Worm (Caenorhabditis elegans) whole organism, midembryonic: ENCODE results near the gene ife-5.

ENCODE experiments used
- T22C8.4 ChIP-seq: fragments of 200-800 bp; sonication (Bioruptor generic); IDR thresholded peaks from 2 replicates; pipeline ENCODE4 v1.3.6; 2022; ENCODE audit warnings: missing genetic modification characterization, missing compliant biosample characterization
- cog-1 ChIP-seq: sonication (generic microtip); optimal IDR thresholded peaks from 2 replicates; lab custom pipeline; 2016; ENCODE audit warnings: missing genetic modification characterization, missing compliant biosample characterization
- flt-1 ChIP-seq: fragments of 200-800 bp; sonication (Bioruptor generic); IDR thresholded peaks from 2 replicates; pipeline ENCODE4 v1.3.6; 2022; ENCODE audit warnings: missing genetic modification characterization, missing compliant biosample characterization
- klf-2 ChIP-seq: fragments of 200-800 bp; sonication (Bioruptor generic); conservative IDR thresholded peaks from 2 replicates; pipeline ENCODE4 v1.3.6; 2022; ENCODE audit warnings: missing genetic modification reagents, missing genetic modification characterization, missing compliant biosample characterization
- med-1 ChIP-seq: sonication (generic microtip); optimal IDR thresholded peaks from 2 replicates; lab custom pipeline; 2017; ENCODE audit warnings: missing genetic modification characterization, mild to moderate bottlenecking, missing compliant biosample characterization, antibody characterized with exemption, missing genetic modification reagents; ENCODE audit not compliant: insufficient read depth
- ref-1 ChIP-seq: fragments of 200-800 bp; sonication (Bioruptor generic); conservative IDR thresholded peaks from 2 replicates; pipeline ENCODE4 v1.3.6; 2022; ENCODE audit warnings: missing genetic modification reagents, missing genetic modification characterization, missing compliant biosample characterization
- tab-1 ChIP-seq: fragments of 200-800 bp; sonication (Bioruptor generic); IDR thresholded peaks from 2 replicates; pipeline ENCODE4 v1.3.6; 2022; ENCODE audit warnings: missing genetic modification characterization, missing compliant biosample characterization
- ztf-23 ChIP-seq: fragments of 200-800 bp; sonication (Bioruptor generic); IDR thresholded peaks from 2 replicates; pipeline ENCODE4 v1.3.6; 2022; ENCODE audit warnings: missing genetic modification reagents, missing genetic modification characterization, missing compliant biosample characterization
- ztf-29 ChIP-seq: fragments of 200-800 bp; sonication (Bioruptor generic); IDR thresholded peaks from 2 replicates; pipeline ENCODE4 v1.3.6; 2022; ENCODE audit warnings: missing genetic modification reagents, missing genetic modification characterization, missing compliant biosample characterization

ife-5 gene

ce11 chrII:12261147-12261821, 19.2 kb upstream of the ife-5 start:
- TF ChIP-seq tab-1 (GFP tag; lab: Robert Waterston, UW), result no peak
- TF ChIP-seq flt-1 (GFP tag; lab: Robert Waterston, UW), result no peak
- no peak for TF ChIP-seq klf-2 (GFP tag; lab: Robert Waterston, UW)
- no peak for TF ChIP-seq ztf-23 (GFP tag; lab: Robert Waterston, UW)

DNA sequence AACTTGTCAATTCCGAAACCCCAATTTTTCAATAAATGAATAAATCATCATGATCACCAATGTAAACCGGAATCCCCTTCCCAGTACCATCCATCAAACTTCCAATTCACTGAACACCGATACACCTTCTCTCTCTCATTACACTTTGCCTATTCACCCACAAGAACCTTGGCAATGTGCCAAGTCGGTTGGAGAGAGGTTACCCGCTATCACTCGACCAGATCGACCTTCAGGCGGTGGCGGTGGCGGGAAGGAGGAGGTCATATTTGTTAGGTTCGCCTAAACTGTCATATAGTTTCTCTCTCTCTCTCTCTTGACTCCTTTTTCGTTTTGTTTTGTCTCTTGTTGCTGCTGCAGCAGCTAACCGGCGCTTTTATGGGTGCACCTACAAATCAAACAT, 17.9 kb upstream of the ife-5 start:
- no peak for TF ChIP-seq tab-1 (GFP tag; lab: Robert Waterston, UW)
- no peak for TF ChIP-seq ref-1 (GFP tag; lab: Robert Waterston, UW)
- TF ChIP-seq T22C8.4 (GFP tag; lab: Robert Waterston, UW), result no peak
- TF ChIP-seq flt-1 (GFP tag; lab: Robert Waterston, UW), result no peak; the same call in 1 of the 2 replicates
- no peak for TF ChIP-seq med-1 (GFP tag; lab: Kevin White, UChicago)
- TF ChIP-seq ztf-23 (GFP tag; lab: Robert Waterston, UW), result no peak
- no peak for TF ChIP-seq cog-1 (tag; lab: Kevin White, UChicago)
- TF ChIP-seq ztf-29 (GFP tag; lab: Robert Waterston, UW), result no peak
- TF ChIP-seq klf-2 (GFP tag; lab: Robert Waterston, UW), result no peak

DNA sequence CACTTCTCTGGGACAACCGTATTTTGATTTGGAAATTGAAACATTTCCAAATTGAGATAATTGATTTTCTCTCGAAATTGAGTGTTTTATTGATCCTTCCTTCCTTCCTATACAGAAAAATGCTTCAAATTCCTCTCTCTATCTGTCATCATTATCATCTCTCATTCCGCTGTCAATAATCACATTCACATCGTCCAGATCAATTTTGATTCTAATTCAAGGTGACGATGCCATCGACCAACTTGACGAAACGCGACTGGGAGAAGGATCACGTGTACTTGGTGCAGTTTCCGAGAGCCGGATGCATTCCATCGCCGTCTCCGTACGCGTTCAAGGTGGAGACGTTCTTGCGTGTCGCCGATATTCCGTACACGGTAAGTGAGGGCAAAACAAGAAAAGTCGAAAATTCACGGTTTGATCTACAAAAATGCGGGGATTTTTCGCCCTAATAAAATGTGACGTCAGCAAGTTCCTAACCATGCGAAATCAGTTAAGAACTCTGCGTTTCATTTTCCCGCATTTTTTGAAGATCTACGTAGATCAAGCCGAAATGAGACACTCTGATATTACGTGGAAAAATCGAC, 16.4 kb upstream of the ife-5 start, which contains the start of gene faxc-1:
Gene faxc-1, plus strand, starts transcription at position 222 of the 584 bp plus-strand sequence.
- no peak for TF ChIP-seq tab-1 (GFP tag; lab: Robert Waterston, UW)
- no peak for TF ChIP-seq T22C8.4 (GFP tag; lab: Robert Waterston, UW)
- no peak for TF ChIP-seq ztf-23 (GFP tag; lab: Robert Waterston, UW)
- no peak for TF ChIP-seq cog-1 (tag; lab: Kevin White, UChicago)
- no peak for TF ChIP-seq ref-1 (GFP tag; lab: Robert Waterston, UW)
- no peak for TF ChIP-seq klf-2 (GFP tag; lab: Robert Waterston, UW)
- TF ChIP-seq med-1 (GFP tag; lab: Kevin White, UChicago), result no peak
- no peak for TF ChIP-seq ztf-29 (GFP tag; lab: Robert Waterston, UW)
- no peak for TF ChIP-seq flt-1 (GFP tag; lab: Robert Waterston, UW)

DNA sequence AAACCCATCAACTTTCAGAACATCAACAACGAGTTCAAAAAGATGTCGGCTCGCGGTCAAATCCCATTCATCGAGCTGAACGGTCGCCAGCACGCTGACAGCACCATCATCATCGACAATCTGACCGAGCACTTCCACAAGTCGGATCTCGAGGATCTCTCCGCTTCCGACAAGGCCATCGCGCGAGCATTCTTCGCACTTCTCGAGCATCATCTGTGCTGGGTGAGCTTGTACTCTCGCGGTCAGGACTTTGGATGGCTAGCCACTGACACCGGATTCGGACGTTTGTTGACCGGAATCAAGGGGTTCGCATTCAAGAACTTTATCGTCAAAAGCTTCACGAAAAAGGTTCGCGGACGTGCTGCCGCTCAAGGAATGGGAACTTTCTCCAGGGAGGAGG, 15.6 kb upstream of the ife-5 start:
- TF ChIP-seq tab-1 (GFP tag; lab: Robert Waterston, UW) (no peak), ref-1 (GFP tag; lab: Robert Waterston, UW) (no peak), klf-2 (GFP tag; lab: Robert Waterston, UW) (no peak), ztf-29 (GFP tag; lab: Robert Waterston, UW) (no peak), flt-1 (GFP tag; lab: Robert Waterston, UW) (no peak), T22C8.4 (GFP tag; lab: Robert Waterston, UW) (no peak), med-1 (GFP tag; lab: Kevin White, UChicago) (no peak), cog-1 (tag; lab: Kevin White, UChicago) (no peak), ztf-23 (GFP tag; lab: Robert Waterston, UW) (no peak)

DNA sequence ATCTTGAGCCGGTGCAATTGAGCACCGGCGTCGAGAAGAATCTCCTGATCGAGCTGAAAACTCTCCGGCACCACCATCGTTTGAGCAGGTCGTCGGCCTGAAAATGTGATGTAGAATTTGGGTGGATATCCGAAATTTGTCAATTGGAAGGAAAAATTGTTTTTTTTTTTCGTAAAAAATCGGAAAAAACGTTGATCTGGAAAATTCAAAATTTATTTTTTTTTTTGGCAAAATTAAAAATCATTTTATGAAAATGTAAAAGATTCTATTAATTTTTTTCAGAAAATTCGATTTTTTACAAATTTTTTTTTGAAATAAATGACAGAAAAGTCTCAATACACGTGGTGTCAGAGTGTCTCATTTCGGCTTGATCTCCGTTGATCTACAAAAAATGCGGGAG, 14.3 kb upstream of the ife-5 start, which contains the start of gene tric-1B.1:
Gene tric-1B.1, minus strand, starts transcription at position 101 of the 400 bp plus-strand sequence.
- no peak for TF ChIP-seq ztf-29 (GFP tag; lab: Robert Waterston, UW)
- TF ChIP-seq ref-1 (GFP tag; lab: Robert Waterston, UW), result no peak
- TF ChIP-seq T22C8.4 (GFP tag; lab: Robert Waterston, UW), result no peak
- no peak for TF ChIP-seq flt-1 (GFP tag; lab: Robert Waterston, UW)
- no peak for TF ChIP-seq med-1 (GFP tag; lab: Kevin White, UChicago)
- TF ChIP-seq tab-1 (GFP tag; lab: Robert Waterston, UW), result no peak
- TF ChIP-seq cog-1 (tag; lab: Kevin White, UChicago), result no peak
- no peak for TF ChIP-seq klf-2 (GFP tag; lab: Robert Waterston, UW)
- TF ChIP-seq ztf-23 (GFP tag; lab: Robert Waterston, UW), result no peak

DNA sequence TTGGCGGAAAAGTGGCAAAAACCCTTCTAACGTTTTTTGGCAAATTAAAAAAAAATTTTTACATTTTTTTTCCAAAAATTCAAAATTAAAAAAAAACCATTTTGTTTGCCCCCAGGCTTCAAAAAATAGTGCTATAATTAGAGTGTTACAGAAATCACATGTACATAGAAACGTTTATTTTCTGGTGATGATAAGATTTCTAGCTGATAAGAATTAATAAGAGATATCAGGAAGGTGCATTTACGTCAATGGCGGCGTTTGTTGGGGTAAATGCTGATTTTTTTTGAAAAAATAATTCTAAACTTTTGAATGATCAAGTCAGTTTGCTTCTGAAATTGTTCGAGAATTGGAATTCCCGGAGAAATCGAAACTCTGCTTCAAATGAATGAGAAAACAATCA, 13.7 kb upstream of the ife-5 start:
- TF ChIP-seq flt-1 (GFP tag; lab: Robert Waterston, UW) (no peak), med-1 (GFP tag; lab: Kevin White, UChicago) (no peak), ref-1 (GFP tag; lab: Robert Waterston, UW) (no peak), tab-1 (GFP tag; lab: Robert Waterston, UW) (no peak), ztf-23 (GFP tag; lab: Robert Waterston, UW) (no peak), T22C8.4 (GFP tag; lab: Robert Waterston, UW) (no peak), klf-2 (GFP tag; lab: Robert Waterston, UW) (no peak), ztf-29 (GFP tag; lab: Robert Waterston, UW) (no peak), cog-1 (tag; lab: Kevin White, UChicago) (no peak)

DNA sequence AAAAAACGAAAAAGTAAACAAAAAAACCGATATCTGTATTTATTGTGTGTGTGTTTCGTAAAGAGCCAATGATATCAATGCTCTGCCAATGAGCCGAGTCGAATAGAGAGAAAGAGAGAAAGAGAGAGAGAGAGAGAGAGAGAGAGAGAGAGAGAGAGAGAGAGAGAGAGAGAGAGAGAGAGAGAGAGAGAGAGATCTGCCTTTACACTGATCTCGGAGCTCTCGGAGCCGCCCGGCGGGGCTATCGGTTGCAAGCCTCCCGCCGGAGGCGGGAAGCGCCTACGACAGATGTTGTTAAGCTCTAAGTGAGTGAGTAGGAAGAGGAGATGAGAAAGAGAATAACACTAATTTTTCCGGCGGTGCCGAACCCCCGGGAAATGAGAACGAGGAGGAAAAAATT, 11.6 kb upstream of the ife-5 start:
- TF ChIP-seq ztf-29 (GFP tag; lab: Robert Waterston, UW), result no peak
- no peak for TF ChIP-seq cog-1 (tag; lab: Kevin White, UChicago)
- no peak for TF ChIP-seq T22C8.4 (GFP tag; lab: Robert Waterston, UW)
- TF ChIP-seq med-1 (GFP tag; lab: Kevin White, UChicago), result no peak
- no peak for TF ChIP-seq flt-1 (GFP tag; lab: Robert Waterston, UW)
- no peak for TF ChIP-seq tab-1 (GFP tag; lab: Robert Waterston, UW)
- no peak for TF ChIP-seq ref-1 (GFP tag; lab: Robert Waterston, UW)
- no peak for TF ChIP-seq ztf-23 (GFP tag; lab: Robert Waterston, UW)
- no peak for TF ChIP-seq klf-2 (GFP tag; lab: Robert Waterston, UW)

- no peak for TF ChIP-seq ztf-23 (GFP tag; lab: Robert Waterston, UW)
- no peak for TF ChIP-seq klf-2 (GFP tag; lab: Robert Waterston, UW)
- TF ChIP-seq ztf-29 (GFP tag; lab: Robert Waterston, UW), result no peak
- TF ChIP-seq flt-1 (GFP tag; lab: Robert Waterston, UW), result no peak
Observed at ce11 chrII:12274944-12275343, 5.5 kb upstream of the ife-5 start, which contains the start of gene Y57A10A.27. Gene Y57A10A.27 (minus strand): TSS chrII:12275044.
